Worm (Caenorhabditis elegans) whole organism, L2 larva: ENCODE results near the gene nhr-120.

Source experiments
- ZK546.5 ChIP-seq: sonication (generic microtip); optimal IDR thresholded peaks from 2 replicates; lab custom pipeline; 2017; ENCODE audit warnings: missing biosample characterization, missing genetic modification characterization
- alr-1 ChIP-seq: fragments of 150-350 bp; optimal IDR thresholded peaks from 2 replicates; lab custom pipeline; 2014; ENCODE audit warnings: missing biosample characterization, missing genetic modification characterization
- aly-2 ChIP-seq: fragments of 150-350 bp; optimal IDR thresholded peaks from 2 replicates; lab custom pipeline; 2014; ENCODE audit warnings: missing biosample characterization, missing genetic modification characterization
- ama-1 ChIP-seq: fragments of 150-350 bp; optimal IDR thresholded peaks from 2 replicates; lab custom pipeline; 2018; ENCODE audit warnings: inconsistent platforms
- ceh-16 ChIP-seq: fragments of 150-350 bp; optimal IDR thresholded peaks from 2 replicates; lab custom pipeline; 2014; ENCODE audit warnings: missing biosample characterization, missing genetic modification characterization
- elt-1 ChIP-seq: fragments of 150-350 bp; optimal IDR thresholded peaks from 2 replicates; lab custom pipeline; 2014; ENCODE audit warnings: missing biosample characterization, missing genetic modification characterization
- mab-5 ChIP-seq: fragments of 150-350 bp; optimal IDR thresholded peaks from 2 replicates; lab custom pipeline; 2014; ENCODE audit warnings: missing biosample characterization, missing genetic modification characterization
- mdl-1 ChIP-seq, 2 experiments: fragments of 150-350 bp in 1 of 2; sonication (generic microtip) in 1 of 2; optimal IDR thresholded peaks; 2 replicates each; lab custom pipeline; 2017; ENCODE audit warnings: missing biosample characterization in 2 of 2, missing genetic modification characterization in 2 of 2
- nhr-23 ChIP-seq: fragments of 150-350 bp; optimal IDR thresholded peaks from 2 replicates; lab custom pipeline; 2014; ENCODE audit warnings: missing biosample characterization, missing genetic modification reagents, missing genetic modification characterization
- nhr-237 ChIP-seq: fragments of 150-350 bp; optimal IDR thresholded peaks from 2 replicates; lab custom pipeline; 2014; ENCODE audit warnings: missing biosample characterization, missing genetic modification characterization
- skn-1 ChIP-seq: sonication (generic microtip); optimal IDR thresholded peaks from 2 replicates; lab custom pipeline; 2017; ENCODE audit warnings: missing biosample characterization, missing genetic modification characterization
- zag-1 ChIP-seq: fragments of 150-350 bp; optimal IDR thresholded peaks from 2 replicates; lab custom pipeline; 2014; ENCODE audit warnings: missing biosample characterization, missing genetic modification characterization
- ztf-4 ChIP-seq: fragments of 150-350 bp; optimal IDR thresholded peaks from 2 replicates; lab custom pipeline; 2014; ENCODE audit warnings: missing biosample characterization, missing genetic modification characterization

- no peak for TF ChIP-seq nhr-237 (tag; lab: Kevin White, UChicago)
- TF ChIP-seq mdl-1 (tag; optimal IDR thresholded peaks at IDR 0.05; lab: Kevin White, UChicago) = no peak
- no peak for TF ChIP-seq ama-1 (lab: Kevin White, UChicago)
- TF ChIP-seq ztf-4 (tag; lab: Kevin White, UChicago) = no peak
- no peak for TF ChIP-seq skn-1
- TF ChIP-seq aly-2 (tag; lab: Kevin White, UChicago) = no peak
- TF ChIP-seq ZK546.5 (tag; lab: Kevin White, UChicago) = no peak
- TF ChIP-seq elt-1 (tag; lab: Kevin White, UChicago) = no peak
- no peak for TF ChIP-seq mab-5
- no peak for TF ChIP-seq ceh-16 (tag; lab: Kevin White, UChicago)
- TF ChIP-seq alr-1 = no peak
- TF ChIP-seq zag-1 = no peak
- TF ChIP-seq nhr-23 (tag; lab: Kevin White, UChicago) = no peak
These were observed 2.5 kb downstream of the nhr-120 start for ce11 chrX:6637933-6638332.
